Fruit fly (Drosophila melanogaster) Kc167 (cell line): ENCODE measurements around the gene CG12438.

Experiments
- Sin3A ChIP-seq: fragments of >200 bp; optimal IDR thresholded peaks from 2 replicates; lab custom pipeline; 2018; ENCODE audit warnings: missing external identifiers
- h ChIP-seq: fragments of >200 bp; optimal IDR thresholded peaks from 3 replicates; lab custom pipeline; 2018; ENCODE audit warnings: missing external identifiers
- psq ChIP-seq: fragments of >200 bp; optimal IDR thresholded peaks from 2 replicates; lab custom pipeline; 2017; ENCODE audit warnings: missing external identifiers
- ttk ChIP-seq: sonication (Bioruptor generic); optimal IDR thresholded peaks from 2 replicates; lab custom pipeline; 2017; ENCODE audit warnings: missing external identifiers

DNA sequence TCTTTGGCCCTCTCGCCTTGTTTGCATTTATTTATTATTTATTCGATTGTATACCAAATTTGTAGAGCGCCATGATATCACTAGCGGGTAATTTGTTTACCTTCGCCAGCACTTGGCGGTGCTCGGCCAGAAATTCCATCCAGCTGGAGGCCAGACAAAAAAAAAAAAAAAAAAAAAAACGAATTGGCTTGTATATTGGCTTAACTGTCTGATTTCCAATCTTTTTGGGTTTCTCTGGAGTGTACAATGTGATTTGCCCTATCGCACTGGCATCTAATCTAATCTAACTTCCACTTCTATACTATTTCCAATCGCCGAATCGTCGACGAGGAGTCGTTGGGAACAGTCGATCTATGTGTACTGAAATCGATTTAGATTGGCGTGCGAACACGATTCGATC lies 32.3 kb upstream of the CG12438 start:
- TF ChIP-seq h (lab: Kevin White, UChicago): no peak
- TF ChIP-seq psq (lab: Kevin White, UChicago): no peak
- TF ChIP-seq Sin3A (lab: Kevin White, UChicago): no peak
- TF ChIP-seq ttk (lab: Kevin White, UChicago): no peak
